Fruit fly (Drosophila melanogaster): ENCODE results near the gene GstT4.

Gene GstT4

DNA sequence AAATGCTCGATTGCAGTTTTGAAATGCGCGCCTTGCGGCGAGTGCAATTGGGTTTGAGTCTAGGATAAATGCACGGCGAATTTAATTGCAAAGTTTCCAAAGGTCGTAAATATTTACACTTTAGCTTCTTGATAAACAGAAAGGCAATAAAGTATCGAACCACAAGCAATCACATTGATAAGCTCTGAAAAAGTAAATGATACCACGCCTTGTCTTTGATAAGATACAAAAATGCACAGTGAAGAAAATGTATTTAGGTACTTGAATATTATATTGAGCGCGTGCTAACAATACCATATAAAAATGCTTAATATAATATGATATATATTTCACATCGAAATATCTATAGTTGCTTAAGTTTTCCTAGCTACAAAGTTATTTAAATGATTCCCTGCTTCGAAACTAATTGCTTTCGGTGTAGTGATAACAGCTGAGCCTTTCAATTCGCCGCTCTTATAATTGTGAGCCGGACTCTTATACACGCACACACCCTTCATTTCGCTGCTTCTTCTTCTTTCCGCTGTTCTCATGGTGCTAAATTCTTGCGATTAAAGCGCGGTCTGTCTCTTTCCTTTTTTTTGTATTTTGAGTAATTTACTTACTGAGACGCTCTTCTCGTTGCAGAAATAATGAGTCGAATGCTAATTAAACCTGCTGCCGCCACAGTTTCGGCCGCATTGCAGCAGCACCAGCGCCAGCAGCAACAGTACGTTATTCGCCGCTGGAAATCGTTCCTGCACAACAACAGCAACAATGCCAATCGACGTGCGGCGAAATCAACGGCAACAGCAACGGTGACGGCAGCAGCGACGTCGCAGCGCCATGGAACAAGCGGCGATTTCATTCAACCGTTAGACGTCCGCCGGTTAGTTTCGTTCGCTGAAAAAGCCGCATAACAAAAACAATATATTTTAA lies 31.1 kb upstream of the GstT4 start (continued):
- TF ChIP-seq salr (GFP tag; optimal IDR thresholded peaks at IDR 0.05) (peak; percentile 71 to 81), CG9139 (GFP tag; optimal IDR thresholded peaks at IDR 0.05) (peak; percentile 73), Sox102F (GFP tag; optimal IDR thresholded peaks at IDR 0.05) (peak; percentile 84), CG4318 (GFP tag; optimal IDR thresholded peaks at IDR 0.05) (peak; percentile 63), CG10669 (GFP tag; optimal IDR thresholded peaks at IDR 0.05) (peak; percentile 85), acj6 (GFP tag; optimal IDR thresholded peaks at IDR 0.05) (peak; percentile 70), CG15336 (GFP tag; IDR thresholded peaks at IDR 0.05) (peak; percentile 86), OdsH (GFP tag; optimal IDR thresholded peaks at IDR 0.05) (peak; percentile 88), svp (GFP tag) (peak; percentile 94), Sox15 (GFP tag; optimal IDR thresholded peaks at IDR 0.05) (peak; percentile 71), CG11294 (GFP tag; IDR thresholded peaks at IDR 0.05) (peak; percentile 78)

DNA sequence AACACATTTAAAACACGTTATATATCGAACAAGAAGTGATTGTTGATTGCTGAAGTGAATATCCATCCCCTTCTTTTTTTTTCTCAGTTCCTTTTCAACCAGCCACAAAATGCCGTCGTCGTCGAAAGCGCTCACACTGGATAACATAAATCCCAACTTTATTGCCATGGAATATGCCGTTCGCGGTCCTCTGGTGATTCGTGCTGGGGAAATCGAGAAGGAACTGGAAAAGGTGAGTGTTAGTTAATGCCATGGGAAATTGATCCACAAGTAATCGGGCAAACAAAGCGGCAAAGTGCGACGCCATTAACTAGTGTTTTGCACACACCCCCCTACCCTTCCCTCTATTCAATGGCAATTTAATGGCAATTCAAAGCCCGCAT lies 30.4 kb upstream of the GstT4 start:
- TF ChIP-seq CG3032 (tag; optimal IDR thresholded peaks at IDR 0.05) (no peak), cyc (GFP tag; optimal IDR thresholded peaks at IDR 0.05) (no peak), CG4318 (GFP tag; optimal IDR thresholded peaks at IDR 0.05) (no peak), CG34406 (GFP tag; optimal IDR thresholded peaks at IDR 0.05) (no peak), CG11902 (GFP tag; optimal IDR thresholded peaks at IDR 0.05) (no peak), CG6792 (GFP tag; optimal IDR thresholded peaks at IDR 0.05) (no peak), OdsH (GFP tag; optimal IDR thresholded peaks at IDR 0.05) (no peak), Eip93F (GFP tag; optimal IDR thresholded peaks at IDR 0.05) (no peak), Smox (GFP tag; optimal IDR thresholded peaks at IDR 0.05) (no peak)

DNA sequence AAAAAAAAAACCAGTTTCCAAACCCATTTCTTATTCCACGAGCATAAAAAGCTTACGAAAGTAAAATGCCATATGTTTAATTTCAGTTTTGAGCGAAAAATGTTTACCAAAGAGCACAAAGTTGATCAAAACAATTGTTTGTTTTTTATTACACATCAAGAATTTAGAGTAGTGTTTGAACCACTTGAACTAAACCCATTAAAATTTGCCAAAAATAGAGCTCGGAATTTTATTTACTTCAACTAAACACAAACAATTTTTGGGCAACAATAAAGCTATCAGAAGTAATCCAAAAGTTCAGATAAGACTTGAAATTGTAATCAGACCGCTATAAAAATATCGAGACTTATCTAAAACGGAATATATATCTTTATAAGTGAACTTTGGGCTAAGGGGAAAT lies 29.6 kb upstream of the GstT4 start:
- TF ChIP-seq salr (GFP tag; optimal IDR thresholded peaks at IDR 0.05) (no peak), CG9139 (GFP tag; optimal IDR thresholded peaks at IDR 0.05) (no peak), CG11762 (GFP tag; optimal IDR thresholded peaks at IDR 0.05; ENCODE audit: insufficient read depth) (no peak), dac (GFP tag; optimal IDR thresholded peaks at IDR 0.05) (no peak), CG6163 (GFP tag; IDR thresholded peaks at IDR 0.05) (no peak), CG32006 (GFP tag; optimal IDR thresholded peaks at IDR 0.05) (no peak)

DNA sequence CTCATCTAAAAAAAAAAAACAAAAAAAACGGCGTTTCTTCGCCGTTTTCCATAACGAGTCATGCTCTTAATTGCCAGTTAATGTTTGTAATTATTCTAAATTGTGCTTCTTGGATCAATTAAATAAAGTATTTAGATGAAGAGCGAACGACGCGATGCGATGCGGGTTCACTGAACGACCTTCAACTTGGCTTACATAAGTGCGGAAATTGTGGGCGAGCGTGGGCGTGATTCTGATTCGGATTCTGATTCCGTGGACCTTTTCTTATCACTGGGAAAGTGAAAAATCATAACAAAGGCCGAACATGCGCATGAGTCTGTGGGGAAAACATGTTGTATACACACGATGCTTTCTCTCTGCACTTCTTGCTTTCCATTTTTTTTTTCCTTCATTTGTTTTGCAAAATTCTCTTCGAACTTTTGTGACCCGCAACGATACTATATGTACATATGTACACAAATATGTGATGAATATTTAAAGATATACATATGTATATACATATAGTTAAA lies 29.0 kb upstream of the GstT4 start:
- TF ChIP-seq fd85E (GFP tag; optimal IDR thresholded peaks at IDR 0.05) (no peak), CG16779 (tag; optimal IDR thresholded peaks at IDR 0.05) (no peak), Eip78C (GFP tag) (peak; percentile 4), dsx (GFP tag; optimal IDR thresholded peaks at IDR 0.05; ENCODE audit: poor library complexity, severe bottlenecking) (no peak), vri (GFP tag; optimal IDR thresholded peaks at IDR 0.05) (peak; percentile 15), Ets96B (tag; optimal IDR thresholded peaks at IDR 0.05) (no peak), CG10631 (GFP tag; optimal IDR thresholded peaks at IDR 0.05) (no peak), CG6792 (GFP tag; optimal IDR thresholded peaks at IDR 0.05) (no peak), CG8119 (GFP tag; IDR thresholded peaks at IDR 0.05) (no peak), fd59A (GFP tag; optimal IDR thresholded peaks at IDR 0.05) (no peak), Hr39 (GFP tag; optimal IDR thresholded peaks at IDR 0.05) (no peak), Eip75B (GFP tag; optimal IDR thresholded peaks at IDR 0.05) (no peak), Hr38 (GFP tag; optimal IDR thresholded peaks at IDR 0.05) (no peak), Smox (GFP tag; optimal IDR thresholded peaks at IDR 0.05) (no peak), CG6854 (GFP tag; optimal IDR thresholded peaks at IDR 0.05) (no peak), svp (GFP tag) (peak; percentile 66), CG7368 (GFP tag; optimal IDR thresholded peaks at IDR 0.05) (no peak), CG8632 (GFP tag; optimal IDR thresholded peaks at IDR 0.05) (no peak)
